Fruit fly (Drosophila melanogaster) whole organism, pupa: ENCODE results near the gene Mhc.
A peak's percentile ranks its signal among the peaks of the same experiment; 100 is the strongest.

Experiments
- CG10348 ChIP-seq: fragments of 200-800 bp; sonication (Bioruptor generic); IDR thresholded peaks from 2 replicates; pipeline ENCODE4 v1.3.6; 2022; ENCODE audit warnings: missing biosample characterization, missing genetic modification characterization
- CG12605 ChIP-seq: fragments of 200-800 bp; sonication (Bioruptor generic); IDR thresholded peaks from 2 replicates; pipeline ENCODE4 v1.3.6; 2022; ENCODE audit warnings: missing biosample characterization, missing genetic modification characterization
- CG13204 ChIP-seq: fragments of 200-800 bp; sonication (Bioruptor generic); optimal IDR thresholded peaks from 2 replicates; lab custom pipeline; 2018; ENCODE audit warnings: missing biosample characterization, mild to moderate bottlenecking, missing genetic modification characterization, moderate library complexity
- CG14655 ChIP-seq: fragments of 200-800 bp; sonication (Bioruptor generic); optimal IDR thresholded peaks from 3 replicates; lab custom pipeline; 2017; ENCODE audit warnings: mild to moderate bottlenecking, missing biosample characterization, missing genetic modification reagents, missing genetic modification characterization
- CG15710 ChIP-seq: fragments of 200-800 bp; sonication (Bioruptor generic); optimal IDR thresholded peaks from 2 replicates; lab custom pipeline; 2018; ENCODE audit warnings: missing biosample characterization, mild to moderate bottlenecking, missing genetic modification characterization, moderate library complexity
- CG17806 ChIP-seq: fragments of 200-800 bp; sonication (Bioruptor generic); optimal IDR thresholded peaks from 2 replicates; lab custom pipeline; 2018; ENCODE audit warnings: missing biosample characterization, mild to moderate bottlenecking, missing genetic modification characterization, moderate library complexity
- CG32121 ChIP-seq: fragments of 200-800 bp; sonication (Bioruptor generic); IDR thresholded peaks from 2 replicates; pipeline ENCODE4 v1.3.6; 2022; ENCODE audit warnings: missing biosample characterization, missing genetic modification characterization
- CG34367 ChIP-seq: fragments of 200-800 bp; sonication (Bioruptor generic); optimal IDR thresholded peaks from 2 replicates; lab custom pipeline; 2018; ENCODE audit warnings: missing biosample characterization, mild to moderate bottlenecking, missing genetic modification characterization
- CG4496 ChIP-seq: fragments of 200-800 bp; sonication (Bioruptor generic); IDR thresholded peaks from 3 replicates; pipeline ENCODE4 v1.3.6; 2022; ENCODE audit warnings: missing biosample characterization, missing genetic modification characterization
- CG8159 ChIP-seq: fragments of 200-800 bp; sonication (Bioruptor generic); optimal IDR thresholded peaks from 3 replicates; lab custom pipeline; 2018; ENCODE audit warnings: missing biosample characterization, mild to moderate bottlenecking, missing genetic modification characterization, moderate library complexity
- CG8301 ChIP-seq: fragments of 200-800 bp; sonication (Bioruptor generic); optimal IDR thresholded peaks from 2 replicates; lab custom pipeline; 2018; ENCODE audit warnings: missing biosample characterization, mild to moderate bottlenecking, missing genetic modification characterization
- CG9948 ChIP-seq: fragments of 200-800 bp; sonication (Bioruptor generic); optimal IDR thresholded peaks from 2 replicates; lab custom pipeline; 2018; ENCODE audit warnings: missing biosample characterization, mild to moderate bottlenecking, missing genetic modification characterization, moderate library complexity
- D1 ChIP-seq: fragments of 200-800 bp; sonication (Bioruptor generic); optimal IDR thresholded peaks from 2 replicates; lab custom pipeline; 2018; ENCODE audit warnings: missing biosample characterization, mild to moderate bottlenecking, missing genetic modification characterization, moderate library complexity
- EcR ChIP-seq: fragments of 200-800 bp; sonication (Bioruptor generic); optimal IDR thresholded peaks from 3 replicates; lab custom pipeline; 2019; ENCODE audit warnings: missing biosample characterization, missing genetic modification characterization, mild to moderate bottlenecking, moderate library complexity, missing genetic modification reagents
- Ets98B ChIP-seq: fragments of 200-800 bp; sonication (Bioruptor generic); IDR thresholded peaks from 2 replicates; pipeline ENCODE4 v1.3.6; 2022; ENCODE audit warnings: missing biosample characterization, missing genetic modification characterization
- Pif1A ChIP-seq: fragments of 200-800 bp; sonication (Bioruptor generic); optimal IDR thresholded peaks from 3 replicates; lab custom pipeline; 2016; ENCODE audit warnings: missing biosample characterization, missing genetic modification characterization
- Pif1B ChIP-seq: fragments of 200-800 bp; sonication (Bioruptor generic); optimal IDR thresholded peaks from 3 replicates; lab custom pipeline; 2016; ENCODE audit warnings: missing biosample characterization, missing genetic modification characterization
- Snoo ChIP-seq: fragments of 200-800 bp; sonication (Bioruptor generic); optimal IDR thresholded peaks from 3 replicates; lab custom pipeline; 2017; ENCODE audit warnings: missing biosample characterization, mild to moderate bottlenecking, missing genetic modification characterization, inconsistent platforms
- fd96Ca ChIP-seq: fragments of 200-800 bp; sonication (Bioruptor generic); IDR thresholded peaks from 3 replicates; pipeline ENCODE4 v1.3.6; 2022; ENCODE audit warnings: missing biosample characterization, missing genetic modification characterization
- gl ChIP-seq: fragments of 200-800 bp; sonication (Bioruptor generic); optimal IDR thresholded peaks from 2 replicates; lab custom pipeline; 2018; ENCODE audit warnings: missing biosample characterization, mild to moderate bottlenecking, missing genetic modification characterization
- rn ChIP-seq: fragments of 200-800 bp; sonication (Bioruptor generic); IDR thresholded peaks from 2 replicates; pipeline ENCODE4 v1.3.6; 2022; ENCODE audit warnings: missing biosample characterization, missing genetic modification characterization

Mhc gene

dm6 chr2L:16798705-16799104 is 32.3 kb downstream of the Mhc start, which contains the start of gene Ugt37D1:
Ugt37D1 (plus strand) TSS chr2L:16799025.
- TF ChIP-seq Snoo (tag; lab: Kevin White, UChicago) (no peak), fd96Ca (GFP tag; lab: Robert Waterston, UW) (0 out of 3 replicates have a peak, but pooled peaks have one; percentile 34), gl (tag; lab: Kevin White, UChicago) (no peak), CG9948 (no peak), CG32121 (GFP tag; lab: Robert Waterston, UW) (0 out of 2 replicates have a peak, but pooled peaks have one; percentile 23), CG4496 (GFP tag; lab: Robert Waterston, UW) (no peak), CG13204 (GFP tag; lab: Kevin White, UChicago) (no peak)
- TF ChIP-seq, all 21 proteins: peak for 2

- TF ChIP-seq CG9948 (no peak), Pif1B (no peak), CG4496 (GFP tag; lab: Robert Waterston, UW) (no peak), CG15710 (tag; lab: Kevin White, UChicago) (no peak), CG8301 (no peak), CG14655 (GFP tag; lab: Kevin White, UChicago) (no peak), D1 (tag; lab: Kevin White, UChicago) (no peak), gl (tag; lab: Kevin White, UChicago) (no peak), Ets98B (GFP tag; lab: Robert Waterston, UW) (no peak), CG34367 (tag; lab: Kevin White, UChicago) (no peak), Snoo (tag; lab: Kevin White, UChicago) (no peak), Pif1A (GFP tag; lab: Kevin White, UChicago) (no peak), CG8159 (no peak)
These were observed 33.1 kb downstream of the Mhc start for dm6 chr2L:16799496-16799895.

- TF ChIP-seq CG34367 (tag; lab: Kevin White, UChicago): no peak
- TF ChIP-seq fd96Ca (GFP tag; lab: Robert Waterston, UW): no peak
- TF ChIP-seq CG10348 (GFP tag; lab: Robert Waterston, UW): no peak
- TF ChIP-seq CG12605 (GFP tag; lab: Robert Waterston, UW): no peak
- TF ChIP-seq CG13204 (GFP tag; lab: Kevin White, UChicago): no peak
- no peak for TF ChIP-seq EcR
- no peak for TF ChIP-seq Pif1B
- no peak for TF ChIP-seq D1 (tag; lab: Kevin White, UChicago)
- TF ChIP-seq CG8159: no peak
These were observed 35.3 kb downstream of the Mhc start for dm6 chr2L:16801578-16802152.

- TF ChIP-seq fd96Ca (GFP tag; lab: Robert Waterston, UW): no peak
- 0 out of 3 replicates have a peak, but pooled peaks have one; percentile 48 for TF ChIP-seq CG4496 (GFP tag; lab: Robert Waterston, UW)
- no peak for TF ChIP-seq Snoo (tag; lab: Kevin White, UChicago)
- peak; percentile 21; the same call in 1 of the 2 replicates for TF ChIP-seq CG12605 (GFP tag; lab: Robert Waterston, UW)
- no peak for TF ChIP-seq rn (GFP tag; lab: Robert Waterston, UW)
- peak; percentile 7 for TF ChIP-seq Pif1A (GFP tag; lab: Kevin White, UChicago)
- no peak for TF ChIP-seq CG13204 (GFP tag; lab: Kevin White, UChicago)
- peak; percentile 15 for TF ChIP-seq CG8301
- peak; percentile 34 for TF ChIP-seq Ets98B (GFP tag; lab: Robert Waterston, UW)
- peak; percentile 4 for TF ChIP-seq CG9948
- TF ChIP-seq CG32121 (GFP tag; lab: Robert Waterston, UW): no peak; the same call in 1 of the 2 replicates
- no peak for TF ChIP-seq D1 (tag; lab: Kevin White, UChicago)
- TF ChIP-seq CG34367 (tag; lab: Kevin White, UChicago): no peak
- no peak for TF ChIP-seq CG15710 (tag; lab: Kevin White, UChicago)
- no peak for TF ChIP-seq CG17806 (tag; lab: Kevin White, UChicago)
- no peak for TF ChIP-seq gl (tag; lab: Kevin White, UChicago)
- no peak for TF ChIP-seq CG10348 (GFP tag; lab: Robert Waterston, UW)
- TF ChIP-seq EcR: no peak
These were observed 37.3 kb downstream of the Mhc start for dm6 chr2L:16803638-16804037.

dm6 chr2L:16804376-16804934 is 38.1 kb downstream of the Mhc start, which contains the start of gene CG13272:
CG13272 (plus strand) TSS chr2L:16804884.
- TF ChIP-seq CG8301 (peak; percentile 36), fd96Ca (GFP tag; lab: Robert Waterston, UW) (no peak), CG13204 (GFP tag; lab: Kevin White, UChicago) (no peak), CG14655 (GFP tag; lab: Kevin White, UChicago) (peak; percentile 46)

- TF ChIP-seq CG34367 (tag; lab: Kevin White, UChicago): no peak
- TF ChIP-seq Ets98B (GFP tag; lab: Robert Waterston, UW): no peak
- no peak for TF ChIP-seq CG13204 (GFP tag; lab: Kevin White, UChicago)
- TF ChIP-seq CG14655 (GFP tag; lab: Kevin White, UChicago): no peak
- no peak for TF ChIP-seq Snoo (tag; lab: Kevin White, UChicago)
- TF ChIP-seq CG32121 (GFP tag; lab: Robert Waterston, UW): no peak
- no peak for TF ChIP-seq CG15710 (tag; lab: Kevin White, UChicago)
- no peak for TF ChIP-seq fd96Ca (GFP tag; lab: Robert Waterston, UW)
- TF ChIP-seq rn (GFP tag; lab: Robert Waterston, UW): no peak
- TF ChIP-seq gl (tag; lab: Kevin White, UChicago): no peak
- TF ChIP-seq Pif1A (GFP tag; lab: Kevin White, UChicago): no peak
- TF ChIP-seq CG9948: no peak
- no peak for TF ChIP-seq Pif1B
- no peak for TF ChIP-seq D1 (tag; lab: Kevin White, UChicago)
- TF ChIP-seq CG10348 (GFP tag; lab: Robert Waterston, UW): no peak
- TF ChIP-seq, all 21 proteins: peak for 0
These were observed 42.4 kb downstream of the Mhc start for dm6 chr2L:16808752-16809151.
